Worm (Caenorhabditis elegans) whole organism, young adult: Measurements from ENCODE around the gene C14A6.12.

ENCODE experiments used
- B0336.3 ChIP-seq: fragments of 200-800 bp; sonication (Bioruptor generic); IDR thresholded peaks from 2 replicates; pipeline ENCODE4 v1.3.6; 2022; ENCODE audit warnings: missing genetic modification characterization, missing compliant biosample characterization
- C06A6.2 ChIP-seq: fragments of 200-800 bp; sonication (Bioruptor generic); conservative IDR thresholded peaks from 2 replicates; pipeline ENCODE4 v1.3.6; 2022; ENCODE audit warnings: missing genetic modification characterization, missing compliant biosample characterization
- F22D6.2 ChIP-seq: sonication (generic microtip); optimal IDR thresholded peaks from 2 replicates; lab custom pipeline; 2016; ENCODE audit warnings: mild to moderate bottlenecking, missing genetic modification characterization, missing compliant biosample characterization
- F57C9.4 ChIP-seq: sonication (generic microtip); optimal IDR thresholded peaks from 2 replicates; lab custom pipeline; 2017; ENCODE audit warnings: mild to moderate bottlenecking, missing genetic modification characterization, missing compliant biosample characterization
- Y53F4B.3 ChIP-seq: fragments of 200-800 bp; sonication (Bioruptor generic); IDR thresholded peaks from 2 replicates; pipeline ENCODE4 v1.3.6; 2022; ENCODE audit warnings: missing genetic modification reagents, missing genetic modification characterization, missing compliant biosample characterization
- Y79H2A.3 ChIP-seq: fragments of 200-800 bp; sonication (Bioruptor generic); conservative IDR thresholded peaks from 2 replicates; pipeline ENCODE4 v1.3.6; 2022; ENCODE audit warnings: missing genetic modification reagents, missing genetic modification characterization, missing compliant biosample characterization
- Y95B8A.8 ChIP-seq: fragments of 200-800 bp; sonication (Bioruptor generic); IDR thresholded peaks from 2 replicates; pipeline ENCODE4 v1.3.6; 2022; ENCODE audit warnings: missing genetic modification reagents, missing genetic modification characterization, missing compliant biosample characterization
- aptf-3 ChIP-seq: fragments of 200-800 bp; sonication (Bioruptor generic); IDR thresholded peaks from 2 replicates; pipeline ENCODE4 v1.3.6; 2022; ENCODE audit warnings: missing genetic modification characterization, missing compliant biosample characterization
- atf-7 ChIP-seq: sonication (generic microtip); optimal IDR thresholded peaks from 2 replicates; lab custom pipeline; 2017; ENCODE audit warnings: mild to moderate bottlenecking, missing genetic modification characterization, missing compliant biosample characterization
- athp-1 ChIP-seq: sonication (generic microtip); optimal IDR thresholded peaks from 2 replicates; lab custom pipeline; 2017; ENCODE audit warnings: mild to moderate bottlenecking, missing genetic modification characterization, missing compliant biosample characterization
- bed-1 ChIP-seq: fragments of 200-800 bp; sonication (Bioruptor generic); IDR thresholded peaks from 2 replicates; pipeline ENCODE4 v1.3.6; 2022; ENCODE audit warnings: missing genetic modification reagents, missing genetic modification characterization, missing compliant biosample characterization
- cebp-2 ChIP-seq: fragments of 200-800 bp; sonication (Bioruptor generic); IDR thresholded peaks from 2 replicates; pipeline ENCODE4 v1.3.6; 2022; ENCODE audit warnings: missing genetic modification characterization, missing compliant biosample characterization
- dox-1 ChIP-seq: fragments of 200-800 bp; sonication (Bioruptor generic); IDR thresholded peaks from 2 replicates; pipeline ENCODE4 v1.3.6; 2022; ENCODE audit warnings: missing genetic modification reagents, missing genetic modification characterization, missing compliant biosample characterization
- dpff-1 ChIP-seq: sonication (generic microtip); optimal IDR thresholded peaks from 2 replicates; lab custom pipeline; 2017; ENCODE audit warnings: mild to moderate bottlenecking, missing genetic modification characterization, missing compliant biosample characterization
- dpl-1 ChIP-seq: fragments of 150-350 bp; optimal IDR thresholded peaks from 2 replicates; lab custom pipeline; 2014; ENCODE audit warnings: missing biosample characterization, missing genetic modification reagents, missing genetic modification characterization
- fkh-3 ChIP-seq: sonication (generic microtip); optimal IDR thresholded peaks from 2 replicates; lab custom pipeline; 2016; ENCODE audit warnings: mild to moderate bottlenecking, missing genetic modification characterization, missing compliant biosample characterization
- him-1 ChIP-seq: sonication (generic microtip); optimal IDR thresholded peaks from 2 replicates; lab custom pipeline; 2016; ENCODE audit warnings: missing genotype, missing genetic modification reagents, missing genetic modification characterization, missing compliant biosample characterization
- hlh-26 ChIP-seq: fragments of 200-800 bp; sonication (Bioruptor generic); conservative IDR thresholded peaks from 2 replicates; pipeline ENCODE4 v1.3.6; 2022; ENCODE audit warnings: missing genetic modification reagents, missing genetic modification characterization, missing compliant biosample characterization
- hmg-20 ChIP-seq: fragments of 200-800 bp; sonication (Bioruptor generic); IDR thresholded peaks from 2 replicates; pipeline ENCODE4 v1.3.6; 2022; ENCODE audit warnings: missing genetic modification reagents, missing genetic modification characterization, missing compliant biosample characterization
- hrde-1 ChIP-seq: sonication (generic microtip); optimal IDR thresholded peaks from 2 replicates; lab custom pipeline; 2016; ENCODE audit warnings: missing genetic modification characterization, mild to moderate bottlenecking, missing compliant biosample characterization, moderate library complexity, missing genotype, missing genetic modification reagents, borderline replicate concordance
- hsf-1 ChIP-seq: fragments of 200-800 bp; sonication (Bioruptor generic); IDR thresholded peaks from 2 replicates; pipeline ENCODE4 v1.3.6; 2022; ENCODE audit warnings: missing genetic modification reagents, missing genetic modification characterization, missing compliant biosample characterization
- lag-1 ChIP-seq: fragments of 200-800 bp; sonication (Bioruptor generic); IDR thresholded peaks from 2 replicates; pipeline ENCODE4 v1.3.6; 2022; ENCODE audit warnings: missing genetic modification reagents, missing genetic modification characterization, missing compliant biosample characterization
- let-607 ChIP-seq, 2 experiments: fragments of 200-800 bp in 1 of 2; sonication (Bioruptor generic) in 1 of 2; sonication (generic microtip) in 1 of 2; optimal IDR thresholded peaks; 2 replicates each; lab custom pipeline; 2016 to 2018; ENCODE audit warnings: mild to moderate bottlenecking in 2 of 2, missing compliant biosample characterization in 2 of 2, missing genetic modification characterization in 2 of 2, moderate library complexity in 2 of 2, missing genotype in 1 of 2
- lin-35 ChIP-seq, 3 experiments: fragments of 150-350 bp in 2 of 3; sonication (generic microtip) in 1 of 3; optimal IDR thresholded peaks; 2 replicates each; lab custom pipeline; 2014 to 2018; ENCODE audit warnings: missing biosample characterization in 3 of 3, missing genetic modification characterization in 3 of 3, missing genetic modification reagents in 3 of 3
- lin-40 ChIP-seq: sonication (generic microtip); optimal IDR thresholded peaks from 2 replicates; lab custom pipeline; 2016; ENCODE audit warnings: missing genetic modification characterization, mild to moderate bottlenecking, missing compliant biosample characterization, missing genotype, missing genetic modification reagents
- lsl-1 ChIP-seq: fragments of 200-800 bp; sonication (Bioruptor generic); optimal IDR thresholded peaks from 2 replicates; lab custom pipeline; 2018; ENCODE audit warnings: mild to moderate bottlenecking, missing genetic modification characterization, moderate library complexity, missing compliant biosample characterization
- madf-10 ChIP-seq: sonication (generic microtip); optimal IDR thresholded peaks from 2 replicates; lab custom pipeline; 2016; ENCODE audit warnings: mild to moderate bottlenecking, missing genetic modification characterization, missing compliant biosample characterization
- mxl-1 ChIP-seq: sonication (generic microtip); optimal IDR thresholded peaks from 2 replicates; lab custom pipeline; 2016; ENCODE audit warnings: missing genetic modification characterization, missing compliant biosample characterization
- nfyb-1 ChIP-seq: fragments of 200-800 bp; sonication (Bioruptor generic); IDR thresholded peaks from 2 replicates; pipeline ENCODE4 v1.3.6; 2022; ENCODE audit warnings: missing genetic modification reagents, missing genetic modification characterization, missing compliant biosample characterization
- nhr-80 ChIP-seq: sonication (generic microtip); optimal IDR thresholded peaks from 2 replicates; lab custom pipeline; 2016; ENCODE audit warnings: missing genetic modification characterization, missing compliant biosample characterization
- pbrm-1 ChIP-seq: fragments of 200-800 bp; sonication (Bioruptor generic); IDR thresholded peaks from 2 replicates; pipeline ENCODE4 v1.3.6; 2022; ENCODE audit warnings: missing genetic modification reagents, missing genetic modification characterization, missing compliant biosample characterization
- rcor-1 ChIP-seq: fragments of 200-800 bp; sonication (Bioruptor generic); IDR thresholded peaks from 2 replicates; pipeline ENCODE4 v1.3.6; 2022; ENCODE audit warnings: missing genetic modification reagents, missing genetic modification characterization, missing compliant biosample characterization
- sptf-2 ChIP-seq: fragments of 200-800 bp; sonication (Bioruptor generic); optimal IDR thresholded peaks from 2 replicates; lab custom pipeline; 2018; ENCODE audit warnings: mild to moderate bottlenecking, missing genetic modification characterization, missing compliant biosample characterization
- tbp1 ChIP-seq: fragments of 200-800 bp; sonication (Bioruptor generic); optimal IDR thresholded peaks from 2 replicates; lab custom pipeline; 2018; ENCODE audit warnings: mild to moderate bottlenecking, missing genetic modification characterization, missing compliant biosample characterization
- tbx-9 ChIP-seq: sonication (generic microtip); optimal IDR thresholded peaks from 2 replicates; lab custom pipeline; 2016; ENCODE audit warnings: borderline replicate concordance, missing genetic modification characterization, inconsistent platforms, missing compliant biosample characterization
- tlf-1 ChIP-seq: fragments of 200-800 bp; sonication (Bioruptor generic); optimal IDR thresholded peaks from 2 replicates; lab custom pipeline; 2018; ENCODE audit warnings: mild to moderate bottlenecking, missing genetic modification characterization, missing compliant biosample characterization
- xnd-1 ChIP-seq: sonication (generic microtip); optimal IDR thresholded peaks from 2 replicates; lab custom pipeline; 2016; ENCODE audit warnings: missing genotype, missing genetic modification reagents, missing genetic modification characterization, missing compliant biosample characterization
- zim-3 ChIP-seq: sonication (generic microtip); optimal IDR thresholded peaks from 2 replicates; lab custom pipeline; 2017; ENCODE audit warnings: mild to moderate bottlenecking, missing genetic modification characterization, moderate library complexity, missing compliant biosample characterization
- ztf-28 ChIP-seq: fragments of 200-800 bp; sonication (Bioruptor generic); IDR thresholded peaks from 2 replicates; pipeline ENCODE4 v1.3.6; 2022; ENCODE audit warnings: missing genetic modification reagents, missing genetic modification characterization, missing compliant biosample characterization

The C14A6.12 gene

ce11 chrV:18168266-18168665 lies 5.8 kb upstream of the C14A6.12 start, which contains the start of gene C14A6.7:
Gene C14A6.7 (minus strand): TSS chrV:18168366.
- TF ChIP-seq lin-35 (GFP tag; optimal IDR thresholded peaks at IDR 0.05; lab: Kevin White, UChicago) (no peak), hmg-20 (GFP tag; lab: Robert Waterston, UW) (no peak), lsl-1 (GFP tag; lab: Kevin White, UChicago) (no peak)

ce11 chrV:18167161-18167560 lies 4.7 kb upstream of the C14A6.12 start, which contains the start of gene C14A6.6:
Gene C14A6.6 (minus strand): TSS chrV:18167261.
- no peak for TF ChIP-seq fkh-3 (tag; lab: Kevin White, UChicago)
- TF ChIP-seq athp-1, result no peak
- TF ChIP-seq B0336.3 (GFP tag; lab: Robert Waterston, UW), result no peak
- no peak for TF ChIP-seq ztf-28 (GFP tag; lab: Robert Waterston, UW)
- TF ChIP-seq sptf-2 (GFP tag; lab: Kevin White, UChicago), result no peak
- no peak for TF ChIP-seq rcor-1 (GFP tag; lab: Robert Waterston, UW)
- TF ChIP-seq dpff-1 (tag; lab: Kevin White, UChicago), result no peak
- TF ChIP-seq Y95B8A.8 (GFP tag; lab: Robert Waterston, UW), result no peak
- TF ChIP-seq hrde-1 (tag; lab: Kevin White, UChicago), result no peak
- no peak for TF ChIP-seq Y79H2A.3 (GFP tag; lab: Robert Waterston, UW)
- no peak for TF ChIP-seq F57C9.4
- no peak for TF ChIP-seq F22D6.2 (tag; lab: Kevin White, UChicago)

- TF ChIP-seq madf-10 (tag; lab: Kevin White, UChicago) (no peak), pbrm-1 (GFP tag; lab: Robert Waterston, UW) (no peak), let-607 (tag; optimal IDR thresholded peaks at IDR 0.05; lab: Kevin White, UChicago) (no peak), dpl-1 (no peak), atf-7 (tag; lab: Kevin White, UChicago) (no peak), hlh-26 (GFP tag; lab: Robert Waterston, UW) (no peak), aptf-3 (GFP tag; lab: Robert Waterston, UW) (no peak), Y53F4B.3 (GFP tag; lab: Robert Waterston, UW) (no peak), Y79H2A.3 (GFP tag; lab: Robert Waterston, UW) (no peak), him-1 (tag; lab: Kevin White, UChicago) (no peak), tbp1 (GFP tag; lab: Kevin White, UChicago) (no peak), hrde-1 (tag; lab: Kevin White, UChicago) (no peak)
These were observed 2.3 kb upstream of the C14A6.12 start, which contains the start of gene C14A6.5 for ce11 chrV:18164758-18165157. Gene C14A6.5 (minus strand): TSS chrV:18164858.

- TF ChIP-seq xnd-1 (tag; lab: Kevin White, UChicago) (no peak), nfyb-1 (GFP tag; lab: Robert Waterston, UW) (no peak), lin-40 (no peak), tbx-9 (tag; lab: Kevin White, UChicago) (no peak), hsf-1 (GFP tag; lab: Robert Waterston, UW) (no peak), zim-3 (tag; lab: Kevin White, UChicago) (no peak), nhr-80 (tag; lab: Kevin White, UChicago) (no peak), tlf-1 (GFP tag; lab: Kevin White, UChicago) (no peak), bed-1 (GFP tag; lab: Robert Waterston, UW) (no peak), mxl-1 (tag; lab: Kevin White, UChicago) (no peak), C06A6.2 (GFP tag; lab: Robert Waterston, UW) (no peak), cebp-2 (GFP tag; lab: Robert Waterston, UW) (no peak), dox-1 (GFP tag; lab: Robert Waterston, UW) (no peak), rcor-1 (GFP tag; lab: Robert Waterston, UW) (no peak), Y79H2A.3 (GFP tag; lab: Robert Waterston, UW) (no peak), lag-1 (GFP tag; lab: Robert Waterston, UW) (no peak)
These were observed 966 bp upstream of the C14A6.12 start for ce11 chrV:18163434-18163833.
